Worm (Caenorhabditis elegans) whole organism, L2 larva: ENCODE data around the gene imb-2.
"Not testable (repeated sequence)": the region's sequence is repeated elsewhere in the genome, so short reads cannot be mapped to it uniquely, and the experiment has no call there.

Source experiments
- blmp-1 ChIP-seq: sonication (generic microtip); optimal IDR thresholded peaks from 2 replicates; lab custom pipeline; 2017; ENCODE audit warnings: missing genetic modification characterization, mild to moderate bottlenecking, missing compliant biosample characterization, antibody characterized with exemption, moderate library complexity; ENCODE audit not compliant: insufficient read depth
- dmd-4 ChIP-seq: sonication (generic microtip); optimal IDR thresholded peaks from 2 replicates; lab custom pipeline; 2017; ENCODE audit warnings: missing biosample characterization, missing genetic modification characterization
- lin-39 ChIP-seq: fragments of 150-350 bp; optimal IDR thresholded peaks from 2 replicates; lab custom pipeline; 2014; ENCODE audit warnings: missing biosample characterization, missing genetic modification reagents, missing genetic modification characterization
- mdl-1 ChIP-seq, 2 experiments: fragments of 150-350 bp in 1 of 2; sonication (generic microtip) in 1 of 2; optimal IDR thresholded peaks; 2 replicates each; lab custom pipeline; 2017; ENCODE audit warnings: missing biosample characterization in 2 of 2, missing genetic modification characterization in 2 of 2
- nhr-21 ChIP-seq: fragments of 150-350 bp; optimal IDR thresholded peaks from 2 replicates; lab custom pipeline; 2014; ENCODE audit warnings: missing biosample characterization, missing genetic modification characterization
- nhr-23 ChIP-seq: fragments of 150-350 bp; optimal IDR thresholded peaks from 2 replicates; lab custom pipeline; 2014; ENCODE audit warnings: missing biosample characterization, missing genetic modification reagents, missing genetic modification characterization
- nhr-25 ChIP-seq: fragments of 150-350 bp; sonication (generic microtip); optimal IDR thresholded peaks from 3 replicates; lab custom pipeline; 2014; ENCODE audit warnings: missing biosample characterization, missing genetic modification characterization
- nhr-77 ChIP-seq: fragments of 150-350 bp; optimal IDR thresholded peaks from 2 replicates; lab custom pipeline; 2014; ENCODE audit warnings: missing biosample characterization, missing genetic modification characterization
- peb-1 ChIP-seq: fragments of 150-350 bp; optimal IDR thresholded peaks from 2 replicates; lab custom pipeline; 2014; ENCODE audit warnings: missing biosample characterization, missing genetic modification characterization
- snpc-4 ChIP-seq: fragments of 150-350 bp; optimal IDR thresholded peaks from 2 replicates; lab custom pipeline; 2014; ENCODE audit warnings: missing biosample characterization, missing genetic modification characterization
- ztf-11 ChIP-seq: sonication (generic microtip); optimal IDR thresholded peaks from 2 replicates; lab custom pipeline; 2017; ENCODE audit warnings: missing biosample characterization, missing genetic modification characterization

ce11 chrII:14344166-14344565, 21.3 kb upstream of the imb-2 start, which contains the start of gene ddl-3:
- TF ChIP-seq dmd-4; nhr-21 (tag; lab: Kevin White, UChicago); peb-1 (tag; lab: Kevin White, UChicago); blmp-1; mdl-1 (tag; optimal IDR thresholded peaks at IDR 0.05; lab: Kevin White, UChicago); lin-39 (tag; lab: Kevin White, UChicago); nhr-77 (tag; lab: Kevin White, UChicago); snpc-4 (tag; lab: Kevin White, UChicago); nhr-23; ztf-11 (tag; lab: Kevin White, UChicago); nhr-25 (tag; lab: Kevin White, UChicago): not testable (repeated sequence)
